Worm (Caenorhabditis elegans): Measurements from ENCODE around the gene Y9C9A.13.

ce11 chrIV:4938664-4939063, 30.7 kb downstream of the Y9C9A.13 start, which contains the start of gene str-168:
- TF ChIP-seq odd-2 (tag; optimal IDR thresholded peaks at IDR 0.05) (no peak), sox-2 (GFP tag; IDR thresholded peaks at IDR 0.05) (no peak), sdc-2 (tag; optimal IDR thresholded peaks at IDR 0.05) (no peak), sox-4 (tag; optimal IDR thresholded peaks at IDR 0.05) (no peak), elt-2 (tag; optimal IDR thresholded peaks at IDR 0.05) (no peak), ceh-14 (tag; optimal IDR thresholded peaks at IDR 0.05) (no peak), fax-1 (tag; optimal IDR thresholded peaks at IDR 0.05) (no peak), unc-55 (GFP tag; optimal IDR thresholded peaks at IDR 0.05) (no peak), pha-4 (tag; optimal IDR thresholded peaks at IDR 0.05) (no peak), dve-1 (tag; optimal IDR thresholded peaks at IDR 0.05) (no peak), pros-1 (tag; optimal IDR thresholded peaks at IDR 0.05) (no peak), ets-4 (tag; optimal IDR thresholded peaks at IDR 0.05) (no peak), fkh-6 (tag; optimal IDR thresholded peaks at IDR 0.05) (no peak), ceh-19 (GFP tag; optimal IDR thresholded peaks at IDR 0.05) (no peak)
